Worm (Caenorhabditis elegans) whole organism, L4 larva: Measurements from ENCODE around the gene ttr-52.
"Not testable (repeated sequence)": the region's sequence is repeated elsewhere in the genome, so short reads cannot be mapped to it uniquely, and the experiment has no call there.

Experiments
- F26F4.8 ChIP-seq: fragments of 200-800 bp; sonication (Bioruptor generic); conservative IDR thresholded peaks from 2 replicates; pipeline ENCODE4 v1.3.6; 2022; ENCODE audit warnings: missing genetic modification characterization, missing compliant biosample characterization
- F37D6.2 ChIP-seq: sonication (generic microtip); optimal IDR thresholded peaks from 2 replicates; lab custom pipeline; 2016; ENCODE audit warnings: mild to moderate bottlenecking, missing genetic modification characterization, missing compliant biosample characterization
- Y105C5A.15 ChIP-seq: fragments of 200-800 bp; sonication (Bioruptor generic); IDR thresholded peaks from 2 replicates; pipeline ENCODE4 v1.3.6; 2022; ENCODE audit warnings: missing genetic modification characterization, missing compliant biosample characterization
- Y48G9A.11 ChIP-seq: fragments of 200-800 bp; sonication (Bioruptor generic); IDR thresholded peaks from 2 replicates; pipeline ENCODE4 v1.3.6; 2022; ENCODE audit warnings: missing genetic modification reagents, missing genetic modification characterization, missing compliant biosample characterization
- Y75B8A.6 ChIP-seq: fragments of 200-800 bp; sonication (Bioruptor generic); IDR thresholded peaks from 2 replicates; pipeline ENCODE4 v1.3.6; 2022; ENCODE audit warnings: missing genetic modification reagents, missing genetic modification characterization, missing compliant biosample characterization
- arid-1 ChIP-seq: fragments of 200-800 bp; sonication (Bioruptor generic); conservative IDR thresholded peaks from 2 replicates; pipeline ENCODE4 v1.3.6; 2022; ENCODE audit warnings: missing genetic modification reagents, missing genetic modification characterization, missing compliant biosample characterization
- ceh-44 ChIP-seq: fragments of 200-800 bp; sonication (Bioruptor generic); IDR thresholded peaks from 2 replicates; pipeline ENCODE4 v1.3.6; 2022; ENCODE audit warnings: missing genetic modification reagents, missing genetic modification characterization, missing compliant biosample characterization
- ctbp-1 ChIP-seq: fragments of 200-800 bp; sonication (Bioruptor generic); IDR thresholded peaks from 2 replicates; pipeline ENCODE4 v1.3.6; 2022; ENCODE audit warnings: missing genetic modification reagents, missing genetic modification characterization, missing compliant biosample characterization
- daf-16 ChIP-seq, 3 experiments: sonication (generic microtip); optimal IDR thresholded peaks; 2 replicates each; lab custom pipeline; 2016 to 2017; ENCODE audit warnings: missing genetic modification characterization in 3 of 3, missing genetic modification reagents in 3 of 3, mild to moderate bottlenecking in 2 of 3, missing compliant biosample characterization in 2 of 3, missing biosample characterization in 1 of 3, moderate library complexity in 1 of 3
- daf-8 ChIP-seq: fragments of 200-800 bp; sonication (Bioruptor generic); IDR thresholded peaks from 2 replicates; pipeline ENCODE4 v1.3.6; 2022; ENCODE audit warnings: missing genetic modification characterization, missing compliant biosample characterization
- dpl-1 ChIP-seq: fragments of 150-350 bp; optimal IDR thresholded peaks from 2 replicates; lab custom pipeline; 2014; ENCODE audit warnings: missing biosample characterization, missing genetic modification reagents, missing genetic modification characterization
- dve-1 ChIP-seq: sonication (generic microtip); optimal IDR thresholded peaks from 2 replicates; lab custom pipeline; 2017; ENCODE audit warnings: antibody characterized with exemption, mild to moderate bottlenecking, missing genetic modification characterization, missing compliant biosample characterization; ENCODE audit not compliant: insufficient read depth
- egl-43 ChIP-seq: fragments of 200-800 bp; sonication (Bioruptor generic); IDR thresholded peaks from 2 replicates; pipeline ENCODE4 v1.3.6; 2022; ENCODE audit warnings: missing genetic modification reagents, missing genetic modification characterization, missing compliant biosample characterization
- hif-1 ChIP-seq, 2 experiments: sonication (generic microtip); optimal IDR thresholded peaks; 2 replicates each; lab custom pipeline; 2016 to 2017; ENCODE audit warnings: missing compliant biosample characterization in 2 of 2, missing genetic modification characterization in 2 of 2, missing genetic modification reagents in 2 of 2, missing genotype in 2 of 2, mild to moderate bottlenecking in 1 of 2
- hlh-11 ChIP-seq: fragments of 200-800 bp; sonication (Bioruptor generic); optimal IDR thresholded peaks from 2 replicates; lab custom pipeline; 2018; ENCODE audit warnings: mild to moderate bottlenecking, missing genetic modification characterization, missing compliant biosample characterization
- lim-7 ChIP-seq: fragments of 200-800 bp; sonication (Bioruptor generic); IDR thresholded peaks from 2 replicates; pipeline ENCODE4 v1.3.6; 2022; ENCODE audit warnings: missing genetic modification characterization, missing compliant biosample characterization
- lin-1 ChIP-seq: fragments of 200-800 bp; sonication (Bioruptor generic); IDR thresholded peaks from 2 replicates; pipeline ENCODE4 v1.3.6; 2022; ENCODE audit warnings: missing genetic modification reagents, missing genetic modification characterization, missing compliant biosample characterization
- lin-13 ChIP-seq: fragments of 150-350 bp; optimal IDR thresholded peaks from 2 replicates; lab custom pipeline; 2014; ENCODE audit warnings: missing biosample characterization, missing genetic modification reagents, missing genetic modification characterization
- lin-38 ChIP-seq: fragments of 200-800 bp; sonication (Bioruptor generic); IDR thresholded peaks from 2 replicates; pipeline ENCODE4 v1.3.6; 2022; ENCODE audit warnings: missing genetic modification reagents, missing genetic modification characterization, missing compliant biosample characterization
- lir-3 ChIP-seq: sonication (generic microtip); optimal IDR thresholded peaks from 2 replicates; lab custom pipeline; 2016; ENCODE audit warnings: mild to moderate bottlenecking, missing genetic modification characterization, missing compliant biosample characterization
- lsy-2 ChIP-seq, 2 experiments: fragments of 150-350 bp in 1 of 2; sonication (generic microtip) in 1 of 2; optimal IDR thresholded peaks; 2 replicates each; lab custom pipeline; 2014 to 2017; ENCODE audit warnings: missing biosample characterization in 2 of 2, missing genetic modification characterization in 2 of 2
- madf-5 ChIP-seq, 2 experiments: fragments of 200-800 bp; sonication (Bioruptor generic); IDR thresholded peaks; 2 replicates each; pipeline ENCODE4 v1.3.6; 2022; ENCODE audit warnings: missing compliant biosample characterization in 2 of 2, missing genetic modification characterization in 2 of 2
- madf-9 ChIP-seq: fragments of 200-800 bp; sonication (Bioruptor generic); conservative IDR thresholded peaks from 2 replicates; pipeline ENCODE4 v1.3.6; 2022; ENCODE audit warnings: missing genetic modification reagents, missing genetic modification characterization, missing compliant biosample characterization
- mdt-29 ChIP-seq: fragments of 200-800 bp; sonication (Bioruptor generic); IDR thresholded peaks from 2 replicates; pipeline ENCODE4 v1.3.6; 2022; ENCODE audit warnings: missing genetic modification reagents, missing genetic modification characterization, missing compliant biosample characterization
- mes-2 ChIP-seq: sonication (generic microtip); optimal IDR thresholded peaks from 2 replicates; lab custom pipeline; 2016; ENCODE audit warnings: missing genotype, mild to moderate bottlenecking, missing genetic modification characterization, missing compliant biosample characterization; ENCODE audit not compliant: poor library complexity, severe bottlenecking
- mxl-2 ChIP-seq: fragments of 200-800 bp; sonication (Bioruptor generic); conservative IDR thresholded peaks from 2 replicates; pipeline ENCODE4 v1.3.6; 2022; ENCODE audit warnings: missing genetic modification reagents, missing genetic modification characterization, missing compliant biosample characterization
- nhr-102 ChIP-seq: sonication (generic microtip); optimal IDR thresholded peaks from 2 replicates; lab custom pipeline; 2016; ENCODE audit warnings: mild to moderate bottlenecking, missing genetic modification characterization, moderate library complexity, missing compliant biosample characterization
- nhr-237 ChIP-seq: sonication (generic microtip); optimal IDR thresholded peaks from 2 replicates; lab custom pipeline; 2017; ENCODE audit warnings: missing biosample characterization, missing genetic modification characterization
- nhr-42 ChIP-seq: fragments of 200-800 bp; sonication (Bioruptor generic); IDR thresholded peaks from 2 replicates; pipeline ENCODE4 v1.3.6; 2022; ENCODE audit warnings: missing genetic modification characterization, missing compliant biosample characterization
- nhr-77 ChIP-seq: fragments of 150-350 bp; optimal IDR thresholded peaks from 2 replicates; lab custom pipeline; 2014; ENCODE audit warnings: missing biosample characterization, missing genetic modification characterization
- pha-4 ChIP-seq, 2 experiments: fragments of 150-350 bp in 1 of 2; fragments of 200-800 bp in 1 of 2; sonication (Bioruptor generic) in 1 of 2; IDR thresholded peaks in 1 of 2; optimal IDR thresholded peaks in 1 of 2; 2 replicates each; pipeline versions ENCODE4 v1.3.6 to Lab custom; 2014 to 2022; ENCODE audit warnings: missing genetic modification characterization in 2 of 2, missing genetic modification reagents in 2 of 2, missing biosample characterization in 1 of 2, missing compliant biosample characterization in 1 of 2
- php-3 ChIP-seq: fragments of 200-800 bp; sonication (Bioruptor generic); IDR thresholded peaks from 2 replicates; pipeline ENCODE4 v1.3.6; 2022; ENCODE audit warnings: missing genetic modification reagents, missing genetic modification characterization, missing compliant biosample characterization
- saeg-2 ChIP-seq: fragments of 200-800 bp; sonication (Bioruptor generic); IDR thresholded peaks from 2 replicates; pipeline ENCODE4 v1.3.6; 2022; ENCODE audit warnings: missing genetic modification reagents, missing genetic modification characterization, missing compliant biosample characterization
- set-16 ChIP-seq: fragments of 200-800 bp; sonication (Bioruptor generic); IDR thresholded peaks from 2 replicates; pipeline ENCODE4 v1.3.6; 2022; ENCODE audit warnings: missing genetic modification reagents, missing genetic modification characterization, missing compliant biosample characterization
- snpc-1.2 ChIP-seq: fragments of 200-800 bp; sonication (Bioruptor generic); IDR thresholded peaks from 2 replicates; pipeline ENCODE4 v1.3.6; 2022; ENCODE audit warnings: missing genetic modification reagents, missing genetic modification characterization, missing compliant biosample characterization
- spr-3 ChIP-seq: fragments of 200-800 bp; sonication (Bioruptor generic); optimal IDR thresholded peaks from 2 replicates; lab custom pipeline; 2018; ENCODE audit warnings: mild to moderate bottlenecking, missing genetic modification characterization, missing compliant biosample characterization
- tra-1 ChIP-seq: fragments of 200-800 bp; sonication (Bioruptor generic); IDR thresholded peaks from 2 replicates; pipeline ENCODE4 v1.3.6; 2022; ENCODE audit warnings: missing genetic modification reagents, missing genetic modification characterization, missing compliant biosample characterization
- unc-130 ChIP-seq: sonication (generic microtip); optimal IDR thresholded peaks from 2 replicates; lab custom pipeline; 2016; ENCODE audit warnings: missing genetic modification reagents, missing genetic modification characterization, missing compliant biosample characterization
- unc-39 ChIP-seq: sonication (generic microtip); optimal IDR thresholded peaks from 2 replicates; lab custom pipeline; 2017; ENCODE audit warnings: missing biosample characterization, missing genetic modification characterization
- vab-7 ChIP-seq: fragments of 200-800 bp; sonication (Bioruptor generic); IDR thresholded peaks from 2 replicates; pipeline ENCODE4 v1.3.6; 2022; ENCODE audit warnings: missing genetic modification reagents, missing genetic modification characterization, missing compliant biosample characterization
- zag-1 ChIP-seq: fragments of 150-350 bp; optimal IDR thresholded peaks from 2 replicates; lab custom pipeline; 2014; ENCODE audit warnings: missing biosample characterization, missing genetic modification characterization
- zfp-3 ChIP-seq: fragments of 200-800 bp; sonication (Bioruptor generic); conservative IDR thresholded peaks from 2 replicates; pipeline ENCODE4 v1.3.6; 2022; ENCODE audit warnings: missing genetic modification reagents, missing genetic modification characterization, missing compliant biosample characterization
- zip-11 ChIP-seq: fragments of 200-800 bp; sonication (Bioruptor generic); IDR thresholded peaks from 2 replicates; pipeline ENCODE4 v1.3.6; 2022; ENCODE audit warnings: missing genetic modification characterization, missing compliant biosample characterization
- ztf-7 ChIP-seq: fragments of 150-350 bp; optimal IDR thresholded peaks from 2 replicates; lab custom pipeline; 2014; ENCODE audit warnings: missing biosample characterization, missing genetic modification characterization

The ttr-52 gene

DNA sequence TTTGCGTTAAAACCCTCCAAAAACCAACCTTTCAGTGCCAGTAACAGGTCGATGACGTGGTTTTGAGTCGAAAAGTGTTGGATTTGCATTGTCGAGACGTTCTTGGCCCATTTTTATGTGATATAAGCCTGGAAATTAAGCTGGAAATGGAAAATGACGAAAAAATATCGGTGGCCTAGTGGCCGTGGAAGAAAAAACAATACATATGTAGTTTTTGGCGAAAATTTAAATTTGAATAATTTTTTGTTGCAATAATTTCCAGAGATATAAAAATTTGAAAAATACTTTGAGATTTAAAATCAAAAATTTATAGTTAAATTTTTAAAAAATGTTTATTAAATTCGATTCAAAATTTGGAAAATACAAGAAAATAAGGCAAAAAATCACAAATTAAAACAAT is 34.9 kb downstream of the ttr-52 start, which contains the start of gene ciao-2B:
Gene ciao-2B, minus strand, starts transcription at position 130 of the 400 bp plus-strand sequence.
- TF ChIP-seq lir-3 (tag; lab: Kevin White, UChicago) (no peak), unc-39 (tag; lab: Kevin White, UChicago) (no peak), nhr-42 (GFP tag; lab: Robert Waterston, UW) (no peak), lsy-2 (tag; optimal IDR thresholded peaks at IDR 0.05; lab: Kevin White, UChicago) (peak in 1 of 2 experiments; percentile 69), zag-1 (tag; lab: Kevin White, UChicago) (no peak), unc-130 (GFP tag; lab: Kevin White, UChicago) (no peak), F37D6.2 (no peak), hlh-11 (tag; lab: Kevin White, UChicago) (no peak), lin-1 (no peak), nhr-77 (peak; percentile 7), Y48G9A.11 (no peak), nhr-102 (tag; lab: Kevin White, UChicago) (no peak), dpl-1 (peak; percentile 80), daf-8 (no peak), daf-16 (GFP tag; optimal IDR thresholded peaks at IDR 0.05; lab: Kevin White, UChicago) (no peak), daf-16 (tag; optimal IDR thresholded peaks at IDR 0.05; lab: Kevin White, UChicago) (peak; percentile 37), mes-2 (peak; percentile 88), ctbp-1 (GFP tag; lab: Robert Waterston, UW) (no peak), nhr-237 (tag; lab: Kevin White, UChicago) (no peak), lin-38 (peak; percentile 40; the same call in 1 of the 2 replicates), madf-9 (GFP tag; lab: Robert Waterston, UW) (no peak), ztf-7 (no peak), lin-13 (GFP tag; lab: Kevin White, UChicago) (no peak), hif-1 (tag; optimal IDR thresholded peaks at IDR 0.05; lab: Kevin White, UChicago) (peak in 1 of 2 experiments; percentile 64), dve-1 (tag; lab: Kevin White, UChicago) (no peak), spr-3 (GFP tag; lab: Kevin White, UChicago) (no peak), mxl-2 (no peak), zip-11 (no peak)

ce11 chrIII:13447439-13447838 is 42.9 kb downstream of the ttr-52 start:
- TF ChIP-seq mdt-29 (GFP tag; lab: Robert Waterston, UW) (peak; percentile 95), lin-38 (peak; percentile 48), F26F4.8 (GFP tag; lab: Robert Waterston, UW) (0 out of 2 replicates have a peak, but pooled peaks have one; percentile 55), set-16 (0 out of 2 replicates have a peak, but pooled peaks have one; percentile 6), lin-1 (0 out of 2 replicates have a peak, but pooled peaks have one; percentile 18), ceh-44 (0 out of 2 replicates have a peak, but pooled peaks have one; percentile 41), tra-1 (peak; percentile 31; the same call in 1 of the 2 replicates), php-3 (GFP tag; lab: Robert Waterston, UW) (0 out of 2 replicates have a peak, but pooled peaks have one; percentile 21), vab-7 (GFP tag; lab: Robert Waterston, UW) (peak; percentile 57; the same call in 1 of the 2 replicates), Y75B8A.6 (0 out of 2 replicates have a peak, but pooled peaks have one; percentile 22), madf-5 (GFP tag; IDR thresholded peaks at IDR 0.05; lab: Robert Waterston, UW) (0 out of 4 replicates have a peak, but pooled peaks of 1 of the 2 experiments have one; percentile 61), pha-4 (GFP tag; IDR thresholded peaks at IDR 0.05; lab: Robert Waterston, UW) (peak; percentile 81), lim-7 (GFP tag; lab: Robert Waterston, UW) (0 out of 2 replicates have a peak, but pooled peaks have one; percentile 44), Y48G9A.11 (peak; percentile 59; the same call in 1 of the 2 replicates), saeg-2 (GFP tag; lab: Robert Waterston, UW) (0 out of 2 replicates have a peak, but pooled peaks have one; percentile 38), egl-43 (peak; percentile 65; the same call in 1 of the 2 replicates), snpc-1.2 (GFP tag; lab: Robert Waterston, UW) (peak; percentile 65), zfp-3 (0 out of 2 replicates have a peak, but pooled peaks have one; percentile 62), arid-1 (GFP tag; lab: Robert Waterston, UW) (peak; percentile 63; the same call in 1 of the 2 replicates), Y105C5A.15 (0 out of 2 replicates have a peak, but pooled peaks have one; percentile 26)
- TF ChIP-seq pha-4 (tag; optimal IDR thresholded peaks at IDR 0.05; lab: Kevin White, UChicago), result not testable (repeated sequence)
